Worm (Caenorhabditis elegans) whole organism, young adult: ENCODE results near the gene K12H6.2.

Experiments
- Y67H2A.10 ChIP-seq: fragments of 200-800 bp; sonication (Bioruptor generic); conservative IDR thresholded peaks from 2 replicates; pipeline ENCODE4 v1.3.6; 2022; ENCODE audit warnings: missing genetic modification reagents, missing genetic modification characterization, missing compliant biosample characterization
- ama-1 ChIP-seq, 3 experiments: fragments of 150-350 bp in 1 of 3; sonication (generic microtip) in 2 of 3; optimal IDR thresholded peaks; 2 replicates each; lab custom pipeline; 2014 to 2018; ENCODE audit warnings: missing biosample characterization in 2 of 3, missing genetic modification characterization in 2 of 3, missing genetic modification reagents in 2 of 3
- athp-1 ChIP-seq: sonication (generic microtip); optimal IDR thresholded peaks from 2 replicates; lab custom pipeline; 2017; ENCODE audit warnings: mild to moderate bottlenecking, missing genetic modification characterization, missing compliant biosample characterization
- snpc-4 ChIP-seq, 5 experiments: fragments of 150-350 bp in 1 of 5; sonication (generic microtip) in 4 of 5; optimal IDR thresholded peaks; 2 replicates each; lab custom pipeline; 2014 to 2018; ENCODE audit warnings: missing genetic modification characterization in 5 of 5, missing biosample characterization in 3 of 5, antibody characterized with exemption in 2 of 5, mild to moderate bottlenecking in 2 of 5, missing compliant biosample characterization in 2 of 5, missing genotype in 2 of 5, moderate library complexity in 2 of 5, missing genetic modification reagents in 1 of 5
- sptf-2 ChIP-seq: fragments of 200-800 bp; sonication (Bioruptor generic); optimal IDR thresholded peaks from 2 replicates; lab custom pipeline; 2018; ENCODE audit warnings: mild to moderate bottlenecking, missing genetic modification characterization, missing compliant biosample characterization
- unc-130 ChIP-seq: sonication (generic microtip); optimal IDR thresholded peaks from 2 replicates; lab custom pipeline; 2016; ENCODE audit warnings: missing genetic modification reagents, missing genetic modification characterization, missing compliant biosample characterization
- zim-3 ChIP-seq: sonication (generic microtip); optimal IDR thresholded peaks from 2 replicates; lab custom pipeline; 2017; ENCODE audit warnings: mild to moderate bottlenecking, missing genetic modification characterization, moderate library complexity, missing compliant biosample characterization

DNA sequence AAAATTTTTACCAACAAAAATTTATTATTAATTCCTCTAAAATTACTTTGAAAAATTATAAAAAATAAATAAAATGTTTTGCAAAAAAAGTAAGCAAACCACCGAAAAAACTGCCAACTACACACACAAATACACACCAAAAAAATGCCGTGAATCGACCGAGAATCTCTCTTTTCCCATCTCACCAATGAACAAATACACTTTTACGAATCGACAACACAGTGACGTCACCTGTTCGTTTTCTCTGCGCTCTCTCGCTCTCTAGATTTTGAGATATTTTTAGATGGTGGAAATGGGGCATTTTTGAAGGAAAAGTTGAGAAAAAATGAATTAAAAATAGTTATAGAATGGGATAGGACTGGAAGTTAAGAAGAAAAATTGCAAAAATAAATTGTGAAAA is 16.8 kb upstream of the K12H6.2 start:
- TF ChIP-seq athp-1 (tag; lab: Kevin White, UChicago) (no peak), ama-1 (optimal IDR thresholded peaks at IDR 0.05; lab: Kevin White, UChicago) (peak; percentile 34), ama-1 (GFP tag; optimal IDR thresholded peaks at IDR 0.05; lab: Kevin White, UChicago) (no peak), unc-130 (no peak), zim-3 (tag; lab: Kevin White, UChicago) (no peak), snpc-4 (GFP tag; optimal IDR thresholded peaks at IDR 0.05; lab: Kevin White, UChicago) (no peak), snpc-4 (tag; optimal IDR thresholded peaks at IDR 0.05; lab: Kevin White, UChicago) (no peak), sptf-2 (GFP tag; lab: Kevin White, UChicago) (no peak), Y67H2A.10 (GFP tag; lab: Robert Waterston, UW) (no peak)
